Fruit fly (Drosophila melanogaster) whole organism, embryonic: ENCODE data around the gene CG15773.

Source experiments
- CG12219 ChIP-seq: fragments of 200-800 bp; sonication (Bioruptor generic); optimal IDR thresholded peaks from 3 replicates; lab custom pipeline; 2018; ENCODE audit warnings: missing biosample characterization, mild to moderate bottlenecking, missing genetic modification characterization
- CG18619 ChIP-seq: fragments of 200-800 bp; sonication (Bioruptor generic); optimal IDR thresholded peaks from 3 replicates; lab custom pipeline; 2017; ENCODE audit warnings: missing biosample characterization, mild to moderate bottlenecking, missing genetic modification characterization
- CG7839 ChIP-seq: fragments of 200-800 bp; sonication (Bioruptor generic); optimal IDR thresholded peaks from 3 replicates; lab custom pipeline; 2018; ENCODE audit warnings: missing biosample characterization, mild to moderate bottlenecking, missing genetic modification characterization, moderate library complexity
- Dll ChIP-seq: fragments of 200-800 bp; sonication (Bioruptor generic); IDR thresholded peaks from 4 replicates; pipeline ENCODE4 v1.3.6; 2022; ENCODE audit warnings: missing biosample characterization, missing genetic modification characterization; ENCODE audit not compliant: partially characterized antibody
- NFAT ChIP-seq: fragments of 200-800 bp; sonication (Bioruptor generic); IDR thresholded peaks from 2 replicates; pipeline ENCODE4 v1.3.6; 2022; ENCODE audit warnings: missing biosample characterization, missing genetic modification characterization

DNA sequence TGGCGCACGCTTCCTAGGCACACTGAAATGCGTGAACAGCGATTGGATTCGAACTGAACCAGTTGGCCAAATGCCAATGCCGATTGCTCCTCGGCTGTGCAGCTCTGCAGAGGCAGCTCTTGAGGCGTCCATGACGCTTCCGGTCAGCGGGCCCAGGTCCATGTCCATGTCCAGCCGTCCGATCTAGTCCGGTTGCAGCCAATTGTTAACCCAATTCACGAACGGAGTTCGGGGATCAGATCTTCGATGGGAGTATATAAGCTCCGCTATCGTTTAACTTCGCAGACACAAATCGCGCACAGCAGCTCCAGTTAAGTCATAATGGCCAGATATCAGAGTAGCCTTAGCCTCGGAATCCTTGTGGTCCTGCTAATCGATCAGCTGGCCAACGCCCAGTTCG lies 49.6 kb upstream of the CG15773 start, which contains the start of gene CG42449:
- no peak for TF ChIP-seq CG7839
- TF ChIP-seq CG12219: no peak
- TF ChIP-seq CG18619 (GFP tag; lab: Kevin White, UChicago): no peak
- no peak for TF ChIP-seq Dll (GFP tag; lab: Robert Waterston, UW)
- no peak for TF ChIP-seq NFAT (GFP tag; lab: Robert Waterston, UW)
